Worm (Caenorhabditis elegans): ENCODE measurements around the gene Y62H9A.13.
A peak's percentile ranks its signal among the peaks of the same experiment; 100 is the strongest.

Y62H9A.13 gene

DNA sequence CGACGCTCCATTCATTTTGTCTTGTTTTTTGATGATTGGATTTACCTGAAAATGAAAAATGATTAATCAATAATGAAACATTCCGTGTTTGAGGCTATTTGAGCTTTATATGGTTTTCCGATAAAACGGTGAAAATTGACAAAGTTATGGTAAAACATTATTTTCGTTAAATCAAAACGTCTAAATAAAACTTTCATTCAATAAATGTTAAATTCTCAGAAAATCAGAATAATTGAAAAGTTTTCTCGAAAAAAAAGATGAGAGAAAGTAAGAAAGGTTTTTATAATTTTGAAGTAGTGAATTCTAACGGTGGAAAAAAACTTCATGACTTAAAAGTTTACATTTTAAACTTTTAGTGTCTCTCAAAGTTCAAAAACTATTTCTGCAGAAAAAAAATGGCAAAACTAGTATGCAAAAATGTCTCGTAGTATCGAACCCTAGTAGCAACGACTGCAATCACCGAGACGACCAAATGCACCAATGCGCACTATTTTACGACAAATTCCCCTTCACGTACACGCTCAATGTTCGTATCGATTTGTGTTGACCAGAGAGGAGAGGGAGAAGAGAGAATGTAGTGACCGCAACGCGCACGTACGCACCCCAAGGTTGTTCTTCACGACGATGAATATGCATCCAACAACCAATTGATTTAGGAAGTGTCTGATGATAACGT is 30.1 kb downstream of the Y62H9A.13 start, which contains the start of gene nfya-1 (continued):
- no peak for TF ChIP-seq ceh-20 (GFP tag; IDR thresholded peaks at IDR 0.05)
- TF ChIP-seq tag-97 (GFP tag; IDR thresholded peaks at IDR 0.05) = no peak
- no peak for TF ChIP-seq ceh-82 (tag; optimal IDR thresholded peaks at IDR 0.05)
- no peak for TF ChIP-seq lir-3 (tag; optimal IDR thresholded peaks at IDR 0.05)
- no peak for TF ChIP-seq nhr-76 (tag; optimal IDR thresholded peaks at IDR 0.05)
- TF ChIP-seq ZK337.2 (GFP tag; IDR thresholded peaks at IDR 0.05) = no peak
- TF ChIP-seq aha-1 (tag) = peak; percentile 99
- peak; percentile 13 for TF ChIP-seq nhr-11 (tag; optimal IDR thresholded peaks at IDR 0.05)
- no peak for TF ChIP-seq F44E2.7 (GFP tag; IDR thresholded peaks at IDR 0.05)
- peak; percentile 19 to 98 for TF ChIP-seq hif-1 (tag; optimal IDR thresholded peaks at IDR 0.05)
- peak in 1 of 2 experiments; percentile 85 for TF ChIP-seq unc-62 (GFP tag; optimal IDR thresholded peaks at IDR 0.05 in 1 of 2)
- TF ChIP-seq unc-62 (tag; optimal IDR thresholded peaks at IDR 0.05) = no peak
- TF ChIP-seq lin-38 (GFP tag; IDR thresholded peaks at IDR 0.05) = no peak
- no peak for TF ChIP-seq ztf-7 (tag; optimal IDR thresholded peaks at IDR 0.05)
- peak; percentile 14; the same call in 1 of the 2 replicates for TF ChIP-seq T26A8.4 (GFP tag; IDR thresholded peaks at IDR 0.05)
- peak; percentile 71 for TF ChIP-seq nhr-25 (tag; optimal IDR thresholded peaks at IDR 0.05; ENCODE audit: borderline replicate concordance, insufficient read depth)
- TF ChIP-seq mdl-1 (tag; optimal IDR thresholded peaks at IDR 0.05) = peak in 1 of 2 experiments; percentile 70
- no peak for TF ChIP-seq nhr-77 (tag; optimal IDR thresholded peaks at IDR 0.05)
- TF ChIP-seq zag-1 (tag; optimal IDR thresholded peaks at IDR 0.05) = no peak
- TF ChIP-seq hlh-30 (tag; optimal IDR thresholded peaks at IDR 0.05; ENCODE audit: insufficient read depth) = peak; percentile 67
- peak; percentile 45 for TF ChIP-seq rbr-2 (tag; optimal IDR thresholded peaks at IDR 0.05)
- peak; percentile 31; the same call in 1 of the 2 replicates for TF ChIP-seq dmd-6 (GFP tag; IDR thresholded peaks at IDR 0.05)
- TF ChIP-seq Y5F2A.4 (GFP tag; optimal IDR thresholded peaks at IDR 0.05) = no peak
- TF ChIP-seq snpc-1.2 (GFP tag; IDR thresholded peaks at IDR 0.05) = no peak
- no peak for TF ChIP-seq nhr-41 (GFP tag; IDR thresholded peaks at IDR 0.05)
- TF ChIP-seq madf-9 (GFP tag; conservative IDR thresholded peaks at IDR 0.05) = 0 out of 2 replicates have a peak, but pooled peaks have one; percentile 9
- no peak for TF ChIP-seq daf-12 (tag; optimal IDR thresholded peaks at IDR 0.05)
- TF ChIP-seq F26F4.8 (GFP tag; conservative IDR thresholded peaks at IDR 0.05) = no peak
- no peak for TF ChIP-seq set-16 (GFP tag; IDR thresholded peaks at IDR 0.05)
- no peak for TF ChIP-seq daf-16 (GFP tag; optimal IDR thresholded peaks at IDR 0.05)
- peak; percentile 54 for TF ChIP-seq daf-16 (tag; optimal IDR thresholded peaks at IDR 0.05)
- TF ChIP-seq Y105C5A.15 (GFP tag; IDR thresholded peaks at IDR 0.05) = no peak
- no peak for TF ChIP-seq cey-2 (tag; optimal IDR thresholded peaks at IDR 0.05; ENCODE audit: borderline replicate concordance, insufficient read depth)
- peak; percentile 33 for TF ChIP-seq dve-1 (tag; optimal IDR thresholded peaks at IDR 0.05; ENCODE audit: insufficient read depth)
- TF ChIP-seq zip-2 (tag; optimal IDR thresholded peaks at IDR 0.05) = no peak
- no peak for TF ChIP-seq R02D3.7 (tag; optimal IDR thresholded peaks at IDR 0.05)
- TF ChIP-seq egl-27 (tag; optimal IDR thresholded peaks at IDR 0.05) = no peak
- TF ChIP-seq lin-39 (tag; optimal IDR thresholded peaks at IDR 0.05) = no peak
- TF ChIP-seq nhr-10 (tag; optimal IDR thresholded peaks at IDR 0.05) = no peak
- TF ChIP-seq F49E8.2 (tag; optimal IDR thresholded peaks at IDR 0.05; ENCODE audit: borderline replicate concordance) = no peak
- no peak for TF ChIP-seq Y75B8A.6 (GFP tag; IDR thresholded peaks at IDR 0.05)
- TF ChIP-seq ceh-32 (tag; optimal IDR thresholded peaks at IDR 0.05; ENCODE audit: poor library complexity) = no peak
- peak; percentile 62 for TF ChIP-seq ceh-28 (tag; optimal IDR thresholded peaks at IDR 0.05)
- TF ChIP-seq daf-19 (GFP tag; conservative IDR thresholded peaks at IDR 0.05) = no peak

Measured in whole organism, L4 larva.